Worm (Caenorhabditis elegans): ENCODE results near the gene F34D10.8.
A peak's percentile ranks its signal among the peaks of the same experiment; 100 is the strongest.

F34D10.8 gene

ce11 chrIII:3730475-3730874, at the start of gene F34D10.8:
Gene F34D10.8 (plus strand): TSS chrIII:3730775.
- no peak for TF ChIP-seq hlh-17 (GFP tag; optimal IDR thresholded peaks at IDR 0.05; ENCODE audit: borderline replicate concordance)
- TF ChIP-seq egl-13 (tag; optimal IDR thresholded peaks at IDR 0.05): no peak
- no peak for TF ChIP-seq hpl-2 (GFP tag; optimal IDR thresholded peaks at IDR 0.05)
- peak; percentile 56 for TF ChIP-seq nhr-85 (tag)
- TF ChIP-seq zip-4 (GFP tag; optimal IDR thresholded peaks at IDR 0.05): no peak
- TF ChIP-seq mep-1 (tag; optimal IDR thresholded peaks at IDR 0.05): no peak

DNA sequence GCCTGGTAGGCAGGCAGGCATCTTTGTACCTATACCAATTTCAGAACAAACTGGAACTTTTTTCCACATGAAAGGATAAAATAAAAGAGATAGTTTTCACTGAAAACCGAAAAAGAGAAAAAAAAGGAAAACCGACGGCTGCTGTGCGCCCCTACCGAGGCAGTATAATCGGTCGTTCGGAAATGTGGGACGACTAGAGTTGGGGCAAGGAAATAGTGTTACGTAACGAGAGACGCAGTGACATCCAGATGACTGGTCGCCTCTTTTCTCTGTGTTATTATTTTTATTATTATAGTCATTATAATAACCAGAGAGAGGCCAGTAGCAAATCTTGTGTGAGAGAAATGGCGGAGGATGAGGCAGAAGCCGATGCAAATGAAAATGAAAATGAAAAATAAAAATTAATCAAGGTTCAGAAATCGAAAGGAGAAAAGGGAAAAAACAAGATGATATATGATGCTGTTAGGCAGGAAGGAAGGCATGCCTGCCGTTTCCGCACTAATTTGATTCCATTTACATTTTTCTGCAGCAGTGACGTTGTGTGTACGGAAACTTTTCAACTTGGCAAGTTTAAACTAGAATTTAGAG, 49.1 kb upstream of the F34D10.8 start:
- TF ChIP-seq egl-13 (tag; optimal IDR thresholded peaks at IDR 0.05) (peak; percentile 31), nhr-76 (tag; optimal IDR thresholded peaks at IDR 0.05) (no peak), lin-35 (GFP tag; optimal IDR thresholded peaks at IDR 0.05) (no peak), nhr-84 (tag; optimal IDR thresholded peaks at IDR 0.05) (no peak), fkh-8 (tag; optimal IDR thresholded peaks at IDR 0.05) (no peak), ces-1 (GFP tag; optimal IDR thresholded peaks at IDR 0.05) (no peak), C16A3.4 (tag; optimal IDR thresholded peaks at IDR 0.05) (no peak), sox-4 (tag; optimal IDR thresholded peaks at IDR 0.05) (no peak), nhr-47 (tag; optimal IDR thresholded peaks at IDR 0.05) (peak; percentile 16), efl-3 (GFP tag; optimal IDR thresholded peaks at IDR 0.05) (no peak), nhr-19 (GFP tag; conservative IDR thresholded peaks at IDR 0.05) (no peak), xbp-1 (tag; optimal IDR thresholded peaks at IDR 0.05) (no peak), snpc-4 (tag; optimal IDR thresholded peaks at IDR 0.05) (no peak), nhr-28 (tag; optimal IDR thresholded peaks at IDR 0.05) (no peak), ztf-11 (tag; optimal IDR thresholded peaks at IDR 0.05) (no peak), nhr-77 (tag; optimal IDR thresholded peaks at IDR 0.05) (no peak), ceh-63 (GFP tag; optimal IDR thresholded peaks at IDR 0.05) (no peak), skn-1 (tag; optimal IDR thresholded peaks at IDR 0.05) (no peak), lin-39 (tag; optimal IDR thresholded peaks at IDR 0.05) (no peak), unc-98 (GFP tag; IDR thresholded peaks at IDR 0.05) (no peak), unc-62 (GFP tag; optimal IDR thresholded peaks at IDR 0.05) (no peak), dsc-1 (tag; optimal IDR thresholded peaks at IDR 0.05) (peak; percentile 24), C34B4.2 (tag; optimal IDR thresholded peaks at IDR 0.05) (no peak), swsn-7 (tag; optimal IDR thresholded peaks at IDR 0.05) (peak; percentile 4), ztf-4 (tag; optimal IDR thresholded peaks at IDR 0.05) (no peak), fkh-4 (tag; optimal IDR thresholded peaks at IDR 0.05; ENCODE audit: borderline replicate concordance) (no peak), ama-1 (optimal IDR thresholded peaks at IDR 0.05) (no peak), mep-1 (tag; optimal IDR thresholded peaks at IDR 0.05) (no peak), grh-1 (GFP tag; IDR thresholded peaks at IDR 0.05) (no peak), tbx-2 (tag; optimal IDR thresholded peaks at IDR 0.05) (no peak), ceh-90 (tag; optimal IDR thresholded peaks at IDR 0.05) (no peak), blmp-1 (tag; optimal IDR thresholded peaks at IDR 0.05) (peak; percentile 93), fkh-10 (GFP tag; optimal IDR thresholded peaks at IDR 0.05) (no peak), lir-3 (tag; optimal IDR thresholded peaks at IDR 0.05; ENCODE audit: poor library complexity) (no peak), lin-14 (GFP tag; optimal IDR thresholded peaks at IDR 0.05) (peak; percentile 51), isw-1 (GFP tag; IDR thresholded peaks at IDR 0.05) (no peak), irx-1 (tag; optimal IDR thresholded peaks at IDR 0.05) (no peak), mab-9 (GFP tag; IDR thresholded peaks at IDR 0.05) (no peak), hpl-2 (GFP tag; optimal IDR thresholded peaks at IDR 0.05) (no peak), aly-2 (tag; optimal IDR thresholded peaks at IDR 0.05) (no peak), zag-1 (tag; optimal IDR thresholded peaks at IDR 0.05) (no peak), hlh-4 (tag; optimal IDR thresholded peaks at IDR 0.05) (no peak)
